Worm (Caenorhabditis elegans) whole organism, mixed stage, embryonic: Measurements from ENCODE around the gene ugt-40.

Experiments used
- M03D4.4 ChIP-seq: sonication (generic microtip); optimal IDR thresholded peaks from 2 replicates; lab custom pipeline; 2017; ENCODE audit warnings: mild to moderate bottlenecking, missing genetic modification characterization, missing compliant biosample characterization
- blmp-1 ChIP-seq: fragments of 150-350 bp; optimal IDR thresholded peaks from 2 replicates; lab custom pipeline; 2014; ENCODE audit warnings: missing biosample characterization, missing genetic modification characterization
- ceh-43 ChIP-seq: fragments of 200-800 bp; sonication (Bioruptor generic); optimal IDR thresholded peaks from 2 replicates; lab custom pipeline; 2018; ENCODE audit warnings: mild to moderate bottlenecking, missing genetic modification characterization, moderate library complexity, missing compliant biosample characterization
- ceh-83 ChIP-seq: fragments of 200-800 bp; sonication (Bioruptor generic); optimal IDR thresholded peaks from 2 replicates; lab custom pipeline; 2018; ENCODE audit warnings: mild to moderate bottlenecking, missing genetic modification characterization, missing compliant biosample characterization
- ces-1 ChIP-seq: fragments of 150-350 bp; optimal IDR thresholded peaks from 2 replicates; lab custom pipeline; 2014; ENCODE audit warnings: missing biosample characterization, missing genetic modification reagents, missing genetic modification characterization
- cnd-1 ChIP-seq: fragments of 200-800 bp; sonication (Bioruptor generic); optimal IDR thresholded peaks from 2 replicates; lab custom pipeline; 2018; ENCODE audit warnings: mild to moderate bottlenecking, missing genetic modification characterization, missing compliant biosample characterization
- drap-1 ChIP-seq: fragments of 200-800 bp; sonication (Bioruptor generic); optimal IDR thresholded peaks from 3 replicates; lab custom pipeline; 2018; ENCODE audit warnings: mild to moderate bottlenecking, missing genetic modification characterization, missing compliant biosample characterization
- elt-3 ChIP-seq: fragments of 150-350 bp; optimal IDR thresholded peaks from 2 replicates; lab custom pipeline; 2014; ENCODE audit warnings: missing biosample characterization, missing genetic modification characterization
- hlh-1 ChIP-seq: fragments of 150-350 bp; optimal IDR thresholded peaks from 2 replicates; lab custom pipeline; 2014; ENCODE audit warnings: missing biosample characterization, missing genetic modification reagents, missing genetic modification characterization
- lin-13 ChIP-seq: fragments of 150-350 bp; optimal IDR thresholded peaks from 2 replicates; lab custom pipeline; 2014; ENCODE audit warnings: missing biosample characterization, missing genetic modification characterization
- lin-32 ChIP-seq: fragments of 200-800 bp; sonication (Bioruptor generic); optimal IDR thresholded peaks from 2 replicates; lab custom pipeline; 2018; ENCODE audit warnings: mild to moderate bottlenecking, missing genetic modification characterization, missing compliant biosample characterization
- lsy-2 ChIP-seq: fragments of 150-350 bp; optimal IDR thresholded peaks from 2 replicates; lab custom pipeline; 2014; ENCODE audit warnings: missing biosample characterization, missing genetic modification characterization
- mab-5 ChIP-seq: fragments of 150-350 bp; optimal IDR thresholded peaks from 2 replicates; lab custom pipeline; 2014; ENCODE audit warnings: missing biosample characterization, missing genetic modification characterization
- mep-1 ChIP-seq: fragments of 150-350 bp; optimal IDR thresholded peaks from 2 replicates; lab custom pipeline; 2017; ENCODE audit warnings: missing biosample characterization, missing genetic modification reagents, missing genetic modification characterization, inconsistent platforms
- nhr-12 ChIP-seq: fragments of 150-350 bp; optimal IDR thresholded peaks from 2 replicates; lab custom pipeline; 2014; ENCODE audit warnings: missing biosample characterization, missing genetic modification characterization
- nhr-2 ChIP-seq: fragments of 150-350 bp; optimal IDR thresholded peaks from 2 replicates; lab custom pipeline; 2014; ENCODE audit warnings: missing biosample characterization, missing genetic modification characterization
- nhr-237 ChIP-seq: fragments of 150-350 bp; optimal IDR thresholded peaks from 2 replicates; lab custom pipeline; 2014; ENCODE audit warnings: missing biosample characterization, missing genetic modification characterization
- nhr-28 ChIP-seq: fragments of 150-350 bp; optimal IDR thresholded peaks from 2 replicates; lab custom pipeline; 2014; ENCODE audit warnings: missing biosample characterization, missing genetic modification characterization
- nhr-76 ChIP-seq: sonication (generic microtip); optimal IDR thresholded peaks from 2 replicates; lab custom pipeline; 2017; ENCODE audit warnings: missing biosample characterization, missing genetic modification characterization
- pha-4 ChIP-seq: fragments of 150-350 bp; optimal IDR thresholded peaks from 2 replicates; lab custom pipeline; 2018; ENCODE audit warnings: missing biosample characterization, missing genetic modification reagents, missing genetic modification characterization
- sem-2 ChIP-seq: fragments of 200-800 bp; sonication (Bioruptor generic); optimal IDR thresholded peaks from 2 replicates; lab custom pipeline; 2018; ENCODE audit warnings: mild to moderate bottlenecking, missing genetic modification characterization, missing compliant biosample characterization
- sptf-1 ChIP-seq: sonication (generic microtip); optimal IDR thresholded peaks from 2 replicates; lab custom pipeline; 2017; ENCODE audit warnings: mild to moderate bottlenecking, missing genetic modification characterization, moderate library complexity, missing compliant biosample characterization
- tbx-8 ChIP-seq: fragments of 200-800 bp; sonication (Bioruptor generic); optimal IDR thresholded peaks from 2 replicates; lab custom pipeline; 2018; ENCODE audit warnings: mild to moderate bottlenecking, missing genetic modification characterization, moderate library complexity, missing compliant biosample characterization
- unc-120 ChIP-seq: sonication (generic microtip); optimal IDR thresholded peaks from 2 replicates; lab custom pipeline; 2017; ENCODE audit warnings: missing genetic modification characterization, missing compliant biosample characterization; ENCODE audit not compliant: poor library complexity, severe bottlenecking
- unc-39 ChIP-seq: fragments of 150-350 bp; optimal IDR thresholded peaks from 2 replicates; lab custom pipeline; 2014; ENCODE audit warnings: missing biosample characterization, missing genetic modification characterization
- unc-62 ChIP-seq: fragments of 150-350 bp; optimal IDR thresholded peaks from 2 replicates; lab custom pipeline; 2014; ENCODE audit warnings: missing biosample characterization, missing genetic modification reagents, missing genetic modification characterization
- zip-8 ChIP-seq: fragments of 150-350 bp; optimal IDR thresholded peaks from 2 replicates; lab custom pipeline; 2014; ENCODE audit warnings: missing biosample characterization, missing genetic modification characterization
- ztf-11 ChIP-seq: fragments of 150-350 bp; optimal IDR thresholded peaks from 2 replicates; lab custom pipeline; 2014; ENCODE audit warnings: missing biosample characterization, missing genetic modification characterization

Gene ugt-40

DNA sequence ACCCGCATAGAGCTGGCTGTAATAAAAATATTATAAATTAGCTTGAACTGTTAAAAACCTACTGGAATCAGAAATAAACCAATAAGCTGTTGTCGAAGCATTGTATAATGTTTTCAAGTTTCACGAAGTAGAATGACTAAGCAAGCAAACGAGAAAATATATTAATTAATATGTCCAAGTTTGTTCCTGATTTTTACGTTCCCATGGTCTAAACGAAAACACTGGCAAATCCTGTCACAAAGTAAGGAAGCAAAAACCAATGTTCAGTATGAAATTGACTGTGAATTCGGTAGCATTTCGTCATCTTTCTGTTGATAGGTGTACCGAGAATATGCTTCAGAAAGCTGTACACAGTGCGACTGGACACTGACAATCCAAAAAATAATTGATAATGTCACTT, 21.6 kb downstream of the ugt-40 start, which contains the start of gene srx-34:
srx-34 (minus strand) TSS at position 101 of the 400 bp plus-strand sequence.
- TF ChIP-seq nhr-28 (tag; lab: Kevin White, UChicago) (no peak), nhr-237 (tag; lab: Kevin White, UChicago) (no peak), unc-62 (no peak), drap-1 (GFP tag; lab: Kevin White, UChicago) (no peak), ceh-43 (GFP tag; lab: Kevin White, UChicago) (no peak), nhr-76 (tag; lab: Kevin White, UChicago) (no peak), nhr-2 (tag; lab: Kevin White, UChicago) (no peak)
- TF ChIP-seq, all 35 proteins: peak for 0

DNA sequence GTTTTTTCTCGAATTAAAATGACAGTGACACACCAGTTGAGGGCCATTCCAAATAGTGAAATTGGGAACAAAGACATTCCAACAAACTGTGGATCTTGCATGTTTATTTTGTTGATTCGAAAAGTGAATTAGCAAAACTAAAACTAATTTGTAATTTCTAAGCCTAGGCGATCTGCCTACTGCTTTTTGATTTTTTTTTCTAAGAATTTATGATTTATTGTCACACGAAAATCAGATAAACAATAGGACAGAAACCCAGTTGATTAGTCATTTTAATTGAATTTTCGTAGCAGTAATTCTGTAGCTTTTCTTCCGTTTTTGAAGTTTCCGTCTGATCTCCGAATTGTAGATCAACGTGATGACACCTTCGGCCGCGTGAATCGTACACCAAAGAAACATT, 23.0 kb downstream of the ugt-40 start, which contains the start of gene srx-33:
srx-33 (minus strand) TSS at position 101 of the 400 bp plus-strand sequence.
- TF ChIP-seq unc-120 (no peak), nhr-28 (tag; lab: Kevin White, UChicago) (no peak), drap-1 (GFP tag; lab: Kevin White, UChicago) (no peak), sem-2 (GFP tag; lab: Kevin White, UChicago) (no peak), lsy-2 (no peak), hlh-1 (tag; lab: Kevin White, UChicago) (no peak), elt-3 (tag; lab: Kevin White, UChicago) (no peak), ztf-11 (tag; lab: Kevin White, UChicago) (no peak), pha-4 (no peak), nhr-76 (tag; lab: Kevin White, UChicago) (no peak), nhr-2 (tag; lab: Kevin White, UChicago) (no peak), unc-39 (no peak)
- TF ChIP-seq, all 35 proteins: peak for 0

DNA sequence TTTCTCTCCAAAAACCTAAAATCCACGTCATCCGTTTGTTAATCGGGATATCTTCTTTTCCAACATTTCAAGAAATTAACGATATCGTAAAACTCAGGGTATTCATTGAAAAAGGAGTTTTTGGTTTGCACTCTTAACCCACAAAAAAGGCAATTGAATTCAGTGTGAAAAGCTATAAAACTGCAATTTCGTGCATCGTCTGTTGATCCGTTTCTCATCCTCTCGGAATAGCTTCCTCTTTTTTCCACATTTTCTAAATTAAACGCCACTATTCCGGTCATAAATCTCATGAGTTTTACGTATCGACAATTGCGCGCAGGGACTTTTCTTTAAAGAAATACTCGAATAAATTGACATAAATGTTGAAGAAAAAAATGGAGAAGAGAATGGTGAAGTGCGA, 29.5 kb downstream of the ugt-40 start:
- TF ChIP-seq cnd-1 (tag; lab: Kevin White, UChicago), result no peak
- TF ChIP-seq lsy-2, result no peak
- no peak for TF ChIP-seq lin-32 (GFP tag; lab: Kevin White, UChicago)
- no peak for TF ChIP-seq tbx-8 (GFP tag; lab: Kevin White, UChicago)
- TF ChIP-seq nhr-12, result no peak
- no peak for TF ChIP-seq unc-39
- TF ChIP-seq nhr-2 (tag; lab: Kevin White, UChicago), result no peak
- no peak for TF ChIP-seq sptf-1 (tag; lab: Kevin White, UChicago)
- TF ChIP-seq unc-120, result no peak
- no peak for TF ChIP-seq hlh-1 (tag; lab: Kevin White, UChicago)
- TF ChIP-seq blmp-1, result no peak
- no peak for TF ChIP-seq ztf-11 (tag; lab: Kevin White, UChicago)
- TF ChIP-seq mep-1 (tag; lab: Kevin White, UChicago), result no peak
- TF ChIP-seq lin-13 (tag; lab: Kevin White, UChicago), result no peak
- no peak for TF ChIP-seq M03D4.4 (tag; lab: Kevin White, UChicago)
- TF ChIP-seq pha-4, result no peak
- no peak for TF ChIP-seq ceh-83 (GFP tag; lab: Kevin White, UChicago)
- TF ChIP-seq nhr-237 (tag; lab: Kevin White, UChicago), result no peak
- no peak for TF ChIP-seq mab-5

DNA sequence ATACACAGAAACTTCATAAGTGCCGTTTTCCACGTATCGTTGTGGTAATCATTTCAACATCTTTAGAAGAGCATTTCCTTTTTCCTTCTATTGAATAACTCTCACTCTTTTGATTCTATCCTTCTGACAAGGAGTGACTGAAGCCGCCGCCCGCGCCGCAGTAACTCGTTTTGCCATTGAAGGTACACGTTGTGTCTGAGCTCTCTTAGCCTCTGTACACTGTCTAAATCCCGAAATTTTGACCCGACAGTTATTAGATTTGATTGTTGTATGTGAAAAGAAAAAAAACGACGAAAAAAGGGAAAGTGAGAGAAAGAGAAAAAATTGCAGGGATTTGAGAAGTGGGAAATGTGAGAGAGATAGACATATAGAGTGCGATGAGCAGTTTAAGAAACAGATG, 30.5 kb downstream of the ugt-40 start:
- TF ChIP-seq ces-1 (GFP tag; lab: Kevin White, UChicago) (peak; percentile 95), zip-8 (tag; lab: Kevin White, UChicago) (no peak)

DNA sequence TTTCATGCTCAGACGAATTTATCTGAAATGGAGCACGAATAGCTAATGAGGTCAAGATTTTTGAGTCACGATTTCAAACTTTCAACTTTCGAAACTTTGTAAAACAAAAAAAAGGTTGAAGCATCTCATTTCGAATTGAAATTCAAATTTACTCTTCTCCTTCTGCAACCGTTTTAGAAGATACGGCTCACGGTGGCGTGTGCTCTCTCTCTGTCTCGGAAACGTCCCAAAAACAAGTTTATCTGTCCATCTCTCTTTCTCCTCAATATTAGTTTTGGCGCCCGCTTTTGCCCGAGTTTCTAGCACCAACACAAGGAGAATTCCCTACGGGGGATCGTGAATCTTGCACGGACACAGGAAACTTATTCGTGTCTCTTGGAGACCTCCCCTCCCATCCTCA, 31.4 kb downstream of the ugt-40 start:
- TF ChIP-seq ces-1 (GFP tag; lab: Kevin White, UChicago) (peak; percentile 21), sem-2 (GFP tag; lab: Kevin White, UChicago) (no peak)

DNA sequence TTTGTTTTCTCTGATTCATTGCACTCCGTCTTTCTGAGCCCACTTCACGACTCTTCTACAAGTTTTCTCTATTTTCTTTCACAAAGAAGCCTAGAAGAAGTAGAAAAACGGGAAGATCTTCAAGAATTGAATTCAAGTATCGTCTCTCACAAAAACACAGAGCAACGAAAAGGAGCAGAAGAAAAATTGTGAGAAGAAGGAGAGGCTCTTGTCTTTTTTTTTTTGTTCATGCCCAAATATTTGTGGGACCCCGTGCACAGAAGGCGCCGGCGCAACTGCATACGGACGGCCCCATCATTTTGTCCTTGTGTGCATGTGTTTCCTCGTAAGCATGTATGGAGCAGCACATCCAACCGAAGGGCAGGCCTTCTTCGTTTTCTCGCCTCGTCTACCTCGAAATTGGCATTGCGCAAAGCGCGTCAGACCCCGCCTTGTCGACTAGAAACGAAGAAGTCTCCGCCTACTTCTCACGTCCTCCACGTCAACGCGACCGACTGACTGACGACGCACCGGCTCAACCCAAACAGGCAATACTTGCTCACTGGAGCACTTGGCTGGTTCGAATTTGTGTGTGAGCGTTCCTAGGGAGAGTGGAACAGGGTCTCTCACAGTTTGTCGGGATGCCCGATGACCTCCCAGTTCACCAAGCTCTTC, 35.1 kb downstream of the ugt-40 start:
- no peak for TF ChIP-seq nhr-28 (tag; lab: Kevin White, UChicago)
- no peak for TF ChIP-seq lin-32 (GFP tag; lab: Kevin White, UChicago)
- no peak for TF ChIP-seq nhr-12
- no peak for TF ChIP-seq elt-3 (tag; lab: Kevin White, UChicago)
- TF ChIP-seq unc-120, result no peak
- no peak for TF ChIP-seq lin-13 (tag; lab: Kevin White, UChicago)
